Worm (Caenorhabditis elegans): ENCODE data around the gene H20J04.6.

DNA sequence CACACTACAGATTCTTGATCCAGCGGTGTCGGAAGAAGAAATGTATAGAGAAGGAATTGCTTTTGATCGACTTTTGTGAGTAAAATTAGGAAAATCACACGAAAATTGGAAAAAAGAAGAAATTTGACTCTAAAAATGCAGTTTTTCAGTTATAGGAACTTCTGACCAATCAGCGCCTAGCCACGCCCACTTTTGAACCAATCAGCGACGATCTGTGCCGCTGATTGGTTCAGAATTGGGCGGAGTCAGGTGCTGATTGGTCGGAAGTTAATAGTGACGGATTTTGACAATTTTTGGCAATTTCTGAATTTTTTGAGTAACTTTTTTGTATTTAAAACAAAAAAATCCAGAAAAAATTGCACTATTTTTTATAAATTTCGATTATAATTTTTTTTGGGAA, 18.4 kb downstream of the H20J04.6 start:
- TF ChIP-seq fkh-10 (GFP tag; optimal IDR thresholded peaks at IDR 0.05) (no peak), unc-62 (GFP tag; optimal IDR thresholded peaks at IDR 0.05 in 1 of 2) (no peak), unc-62 (tag; optimal IDR thresholded peaks at IDR 0.05) (no peak), ctbp-1 (GFP tag; IDR thresholded peaks at IDR 0.05) (no peak), nhr-11 (tag; optimal IDR thresholded peaks at IDR 0.05) (no peak), gei-8 (GFP tag; optimal IDR thresholded peaks at IDR 0.05) (no peak), D1046.2 (GFP tag; IDR thresholded peaks at IDR 0.05) (no peak), lin-13 (GFP tag; optimal IDR thresholded peaks at IDR 0.05) (no peak), mep-1 (tag; optimal IDR thresholded peaks at IDR 0.05) (no peak), mxl-2 (GFP tag; conservative IDR thresholded peaks at IDR 0.05) (no peak)
